Worm (Caenorhabditis elegans) whole organism, L4 larva: ENCODE measurements around the gene C47E8.4.

Experiments used
- D1046.2 ChIP-seq: fragments of 200-800 bp; sonication (Bioruptor generic); IDR thresholded peaks from 2 replicates; pipeline ENCODE4 v1.3.6; 2022; ENCODE audit warnings: missing genetic modification characterization, missing compliant biosample characterization
- F26F4.8 ChIP-seq: fragments of 200-800 bp; sonication (Bioruptor generic); conservative IDR thresholded peaks from 2 replicates; pipeline ENCODE4 v1.3.6; 2022; ENCODE audit warnings: missing genetic modification characterization, missing compliant biosample characterization
- F44E2.7 ChIP-seq: fragments of 200-800 bp; sonication (Bioruptor generic); IDR thresholded peaks from 2 replicates; pipeline ENCODE4 v2.1.2; 2022; ENCODE audit warnings: missing genetic modification characterization, missing compliant biosample characterization
- F49E8.2 ChIP-seq: sonication (generic microtip); optimal IDR thresholded peaks from 2 replicates; lab custom pipeline; 2016; ENCODE audit warnings: missing compliant biosample characterization, mild to moderate bottlenecking, missing genetic modification characterization, borderline replicate concordance
- T20F7.1 ChIP-seq: fragments of 200-800 bp; sonication (Bioruptor generic); optimal IDR thresholded peaks from 2 replicates; lab custom pipeline; 2018; ENCODE audit warnings: mild to moderate bottlenecking, missing genetic modification characterization, missing compliant biosample characterization
- Y5F2A.4 ChIP-seq: fragments of 200-800 bp; sonication (Bioruptor generic); optimal IDR thresholded peaks from 2 replicates; lab custom pipeline; 2018; ENCODE audit warnings: mild to moderate bottlenecking, missing genetic modification characterization, missing compliant biosample characterization
- ZK546.5 ChIP-seq, 2 experiments: sonication (generic microtip); optimal IDR thresholded peaks; 2 replicates each; lab custom pipeline; 2017; ENCODE audit warnings: missing biosample characterization in 2 of 2, missing genetic modification characterization in 2 of 2
- aha-1 ChIP-seq: fragments of 150-350 bp; peaks from one replicate; lab custom pipeline; 2014; ENCODE audit warnings: missing biosample characterization, missing genetic modification characterization
- aly-2 ChIP-seq: sonication (generic microtip); optimal IDR thresholded peaks from 2 replicates; lab custom pipeline; 2018; ENCODE audit warnings: missing biosample characterization, missing genetic modification characterization
- ama-1 ChIP-seq: fragments of 150-350 bp; optimal IDR thresholded peaks from 2 replicates; lab custom pipeline; 2014; ENCODE audit warnings: inconsistent platforms, mixed read lengths
- arid-1 ChIP-seq: fragments of 200-800 bp; sonication (Bioruptor generic); conservative IDR thresholded peaks from 2 replicates; pipeline ENCODE4 v1.3.6; 2022; ENCODE audit warnings: missing genetic modification reagents, missing genetic modification characterization, missing compliant biosample characterization
- ceh-32 ChIP-seq: sonication (generic microtip); optimal IDR thresholded peaks from 2 replicates; lab custom pipeline; 2016; ENCODE audit warnings: mild to moderate bottlenecking, missing genetic modification characterization, missing compliant biosample characterization; ENCODE audit not compliant: poor library complexity
- ces-1 ChIP-seq: fragments of 150-350 bp; sonication (generic microtip); optimal IDR thresholded peaks from 4 replicates; lab custom pipeline; 2014; ENCODE audit warnings: missing biosample characterization, missing genetic modification reagents, missing genetic modification characterization
- ctbp-1 ChIP-seq: fragments of 200-800 bp; sonication (Bioruptor generic); IDR thresholded peaks from 2 replicates; pipeline ENCODE4 v1.3.6; 2022; ENCODE audit warnings: missing genetic modification reagents, missing genetic modification characterization, missing compliant biosample characterization
- daf-12 ChIP-seq: fragments of 150-350 bp; optimal IDR thresholded peaks from 2 replicates; lab custom pipeline; 2014; ENCODE audit warnings: missing biosample characterization, missing genetic modification reagents, missing genetic modification characterization
- dmd-6 ChIP-seq: fragments of 200-800 bp; sonication (Bioruptor generic); IDR thresholded peaks from 2 replicates; pipeline ENCODE4 v1.3.6; 2022; ENCODE audit warnings: missing genetic modification reagents, missing genetic modification characterization, missing compliant biosample characterization
- dmd-8 ChIP-seq: fragments of 200-800 bp; sonication (Bioruptor generic); IDR thresholded peaks from 2 replicates; pipeline ENCODE4 v1.3.6; 2022; ENCODE audit warnings: missing genetic modification characterization, missing compliant biosample characterization
- dve-1 ChIP-seq: sonication (generic microtip); optimal IDR thresholded peaks from 2 replicates; lab custom pipeline; 2017; ENCODE audit warnings: antibody characterized with exemption, mild to moderate bottlenecking, missing genetic modification characterization, missing compliant biosample characterization; ENCODE audit not compliant: insufficient read depth
- egl-27 ChIP-seq: sonication (generic microtip); optimal IDR thresholded peaks from 3 replicates; lab custom pipeline; 2017; ENCODE audit warnings: missing biosample characterization, missing genetic modification reagents, missing genetic modification characterization
- egl-43 ChIP-seq: fragments of 200-800 bp; sonication (Bioruptor generic); IDR thresholded peaks from 2 replicates; pipeline ENCODE4 v1.3.6; 2022; ENCODE audit warnings: missing genetic modification reagents, missing genetic modification characterization, missing compliant biosample characterization
- hif-1 ChIP-seq, 2 experiments: sonication (generic microtip); optimal IDR thresholded peaks; 2 replicates each; lab custom pipeline; 2016 to 2017; ENCODE audit warnings: missing compliant biosample characterization in 2 of 2, missing genetic modification characterization in 2 of 2, missing genetic modification reagents in 2 of 2, missing genotype in 2 of 2, mild to moderate bottlenecking in 1 of 2
- hlh-11 ChIP-seq: fragments of 200-800 bp; sonication (Bioruptor generic); optimal IDR thresholded peaks from 2 replicates; lab custom pipeline; 2018; ENCODE audit warnings: mild to moderate bottlenecking, missing genetic modification characterization, missing compliant biosample characterization
- hlh-30 ChIP-seq: sonication (generic microtip); optimal IDR thresholded peaks from 2 replicates; lab custom pipeline; 2017; ENCODE audit warnings: antibody characterized with exemption, mild to moderate bottlenecking, missing genetic modification characterization, missing compliant biosample characterization; ENCODE audit not compliant: insufficient read depth
- hmg-1.1 ChIP-seq: fragments of 200-800 bp; sonication (Bioruptor generic); IDR thresholded peaks from 2 replicates; pipeline ENCODE4 v1.3.6; 2022; ENCODE audit warnings: missing genetic modification reagents, missing genetic modification characterization, missing compliant biosample characterization
- lim-7 ChIP-seq: fragments of 200-800 bp; sonication (Bioruptor generic); IDR thresholded peaks from 2 replicates; pipeline ENCODE4 v1.3.6; 2022; ENCODE audit warnings: missing genetic modification characterization, missing compliant biosample characterization
- lin-1 ChIP-seq: fragments of 200-800 bp; sonication (Bioruptor generic); IDR thresholded peaks from 2 replicates; pipeline ENCODE4 v1.3.6; 2022; ENCODE audit warnings: missing genetic modification reagents, missing genetic modification characterization, missing compliant biosample characterization
- lin-13 ChIP-seq: fragments of 150-350 bp; optimal IDR thresholded peaks from 2 replicates; lab custom pipeline; 2014; ENCODE audit warnings: missing biosample characterization, missing genetic modification reagents, missing genetic modification characterization
- lin-15B ChIP-seq: fragments of 150-350 bp; sonication (generic microtip); optimal IDR thresholded peaks from 3 replicates; lab custom pipeline; 2014; ENCODE audit warnings: missing biosample characterization, missing genetic modification characterization
- lin-38 ChIP-seq: fragments of 200-800 bp; sonication (Bioruptor generic); IDR thresholded peaks from 2 replicates; pipeline ENCODE4 v1.3.6; 2022; ENCODE audit warnings: missing genetic modification reagents, missing genetic modification characterization, missing compliant biosample characterization
- madf-5 ChIP-seq, 2 experiments: fragments of 200-800 bp; sonication (Bioruptor generic); IDR thresholded peaks; 2 replicates each; pipeline ENCODE4 v1.3.6; 2022; ENCODE audit warnings: missing compliant biosample characterization in 2 of 2, missing genetic modification characterization in 2 of 2
- madf-9 ChIP-seq: fragments of 200-800 bp; sonication (Bioruptor generic); conservative IDR thresholded peaks from 2 replicates; pipeline ENCODE4 v1.3.6; 2022; ENCODE audit warnings: missing genetic modification reagents, missing genetic modification characterization, missing compliant biosample characterization
- mdl-1 ChIP-seq, 2 experiments: fragments of 150-350 bp in 1 of 2; sonication (generic microtip) in 1 of 2; optimal IDR thresholded peaks; 2 replicates each; lab custom pipeline; 2014 to 2017; ENCODE audit warnings: missing biosample characterization in 2 of 2, missing genetic modification characterization in 2 of 2
- mdt-29 ChIP-seq: fragments of 200-800 bp; sonication (Bioruptor generic); IDR thresholded peaks from 2 replicates; pipeline ENCODE4 v1.3.6; 2022; ENCODE audit warnings: missing genetic modification reagents, missing genetic modification characterization, missing compliant biosample characterization
- mes-2 ChIP-seq: sonication (generic microtip); optimal IDR thresholded peaks from 2 replicates; lab custom pipeline; 2016; ENCODE audit warnings: missing genotype, mild to moderate bottlenecking, missing genetic modification characterization, missing compliant biosample characterization; ENCODE audit not compliant: poor library complexity, severe bottlenecking
- mxl-2 ChIP-seq: fragments of 200-800 bp; sonication (Bioruptor generic); conservative IDR thresholded peaks from 2 replicates; pipeline ENCODE4 v1.3.6; 2022; ENCODE audit warnings: missing genetic modification reagents, missing genetic modification characterization, missing compliant biosample characterization
- nhr-102 ChIP-seq: sonication (generic microtip); optimal IDR thresholded peaks from 2 replicates; lab custom pipeline; 2016; ENCODE audit warnings: mild to moderate bottlenecking, missing genetic modification characterization, moderate library complexity, missing compliant biosample characterization
- nhr-11 ChIP-seq: fragments of 150-350 bp; optimal IDR thresholded peaks from 2 replicates; lab custom pipeline; 2014; ENCODE audit warnings: missing biosample characterization, missing genetic modification characterization
- nhr-237 ChIP-seq: sonication (generic microtip); optimal IDR thresholded peaks from 2 replicates; lab custom pipeline; 2017; ENCODE audit warnings: missing biosample characterization, missing genetic modification characterization
- nhr-28 ChIP-seq: fragments of 150-350 bp; optimal IDR thresholded peaks from 2 replicates; lab custom pipeline; 2014; ENCODE audit warnings: missing biosample characterization, missing genetic modification characterization
- nhr-42 ChIP-seq: fragments of 200-800 bp; sonication (Bioruptor generic); IDR thresholded peaks from 2 replicates; pipeline ENCODE4 v1.3.6; 2022; ENCODE audit warnings: missing genetic modification characterization, missing compliant biosample characterization
- nhr-48 ChIP-seq: sonication (generic microtip); optimal IDR thresholded peaks from 2 replicates; lab custom pipeline; 2016; ENCODE audit warnings: mild to moderate bottlenecking, missing genetic modification characterization, missing compliant biosample characterization
- nhr-6 ChIP-seq: fragments of 150-350 bp; optimal IDR thresholded peaks from 2 replicates; lab custom pipeline; 2014; ENCODE audit warnings: missing biosample characterization, missing genetic modification characterization
- pha-4 ChIP-seq, 2 experiments: fragments of 150-350 bp in 1 of 2; fragments of 200-800 bp in 1 of 2; sonication (Bioruptor generic) in 1 of 2; IDR thresholded peaks in 1 of 2; optimal IDR thresholded peaks in 1 of 2; 2 replicates each; pipeline versions ENCODE4 v1.3.6 to Lab custom; 2014 to 2022; ENCODE audit warnings: missing genetic modification characterization in 2 of 2, missing genetic modification reagents in 2 of 2, missing biosample characterization in 1 of 2, missing compliant biosample characterization in 1 of 2
- pqm-1 ChIP-seq: sonication (generic microtip); optimal IDR thresholded peaks from 2 replicates; lab custom pipeline; 2017; ENCODE audit warnings: missing biosample characterization, missing genetic modification characterization
- snpc-1.2 ChIP-seq: fragments of 200-800 bp; sonication (Bioruptor generic); IDR thresholded peaks from 2 replicates; pipeline ENCODE4 v1.3.6; 2022; ENCODE audit warnings: missing genetic modification reagents, missing genetic modification characterization, missing compliant biosample characterization
- snpc-4 ChIP-seq: fragments of 150-350 bp; optimal IDR thresholded peaks from 2 replicates; lab custom pipeline; 2014; ENCODE audit warnings: missing biosample characterization, missing genetic modification characterization
- tra-1 ChIP-seq: fragments of 200-800 bp; sonication (Bioruptor generic); IDR thresholded peaks from 2 replicates; pipeline ENCODE4 v1.3.6; 2022; ENCODE audit warnings: missing genetic modification reagents, missing genetic modification characterization, missing compliant biosample characterization
- unc-130 ChIP-seq: sonication (generic microtip); optimal IDR thresholded peaks from 2 replicates; lab custom pipeline; 2016; ENCODE audit warnings: missing genetic modification reagents, missing genetic modification characterization, missing compliant biosample characterization
- zip-2 ChIP-seq: fragments of 150-350 bp; optimal IDR thresholded peaks from 2 replicates; lab custom pipeline; 2014; ENCODE audit warnings: missing biosample characterization, missing genetic modification characterization

C47E8.4 gene

ce11 chrV:14688097-14688912, 3.0 kb upstream of the C47E8.4 start, which contains the start of gene C47E8.11 (continued):
- peak; percentile 50 for TF ChIP-seq snpc-1.2 (GFP tag; lab: Robert Waterston, UW)
- TF ChIP-seq ceh-32 (tag; lab: Kevin White, UChicago) = no peak
- no peak for TF ChIP-seq pqm-1 (tag; lab: Kevin White, UChicago)
- no peak for TF ChIP-seq egl-43 (GFP tag; lab: Robert Waterston, UW)
- no peak for TF ChIP-seq nhr-42 (GFP tag; lab: Robert Waterston, UW)
- no peak for TF ChIP-seq Y5F2A.4 (GFP tag; lab: Kevin White, UChicago)
- TF ChIP-seq hif-1 (tag; optimal IDR thresholded peaks at IDR 0.05; lab: Kevin White, UChicago) = no peak
- peak; percentile 48; the same call in 1 of the 2 replicates for TF ChIP-seq F26F4.8 (GFP tag; lab: Robert Waterston, UW)
- peak; percentile 98 for TF ChIP-seq aha-1 (tag; lab: Kevin White, UChicago)
- TF ChIP-seq madf-5 (GFP tag; IDR thresholded peaks at IDR 0.05; lab: Robert Waterston, UW) = no peak
- TF ChIP-seq mdl-1 (tag; optimal IDR thresholded peaks at IDR 0.05; lab: Kevin White, UChicago) = no peak
- TF ChIP-seq dmd-6 = no peak; the same call in 1 of the 2 replicates
- TF ChIP-seq nhr-28 = no peak
- TF ChIP-seq F49E8.2 = peak; percentile 68
- no peak for TF ChIP-seq tra-1
- peak; percentile 65 for TF ChIP-seq lim-7 (GFP tag; lab: Robert Waterston, UW)
- TF ChIP-seq D1046.2 (GFP tag; lab: Robert Waterston, UW) = no peak
- no peak for TF ChIP-seq mes-2 (tag; lab: Kevin White, UChicago)
- TF ChIP-seq nhr-11 = no peak
- TF ChIP-seq madf-9 (GFP tag; lab: Robert Waterston, UW) = peak; percentile 2; the same call in 1 of the 2 replicates
- peak; percentile 92 for TF ChIP-seq nhr-6
- TF ChIP-seq mxl-2 (GFP tag; lab: Robert Waterston, UW) = no peak
- peak; percentile 45 for TF ChIP-seq nhr-102 (tag; lab: Kevin White, UChicago)
- peak; percentile 64 for TF ChIP-seq T20F7.1
- peak; percentile 39 for TF ChIP-seq hmg-1.1 (GFP tag; lab: Robert Waterston, UW)
- peak; percentile 11; the same call in 1 of the 2 replicates for TF ChIP-seq ctbp-1 (GFP tag; lab: Robert Waterston, UW)
- peak; percentile 13 for TF ChIP-seq nhr-48 (tag; lab: Kevin White, UChicago)
- no peak for TF ChIP-seq mdt-29 (GFP tag; lab: Robert Waterston, UW)
- peak; percentile 51 for TF ChIP-seq pha-4 (GFP tag; IDR thresholded peaks at IDR 0.05; lab: Robert Waterston, UW)
- peak; percentile 67 for TF ChIP-seq pha-4 (tag; optimal IDR thresholded peaks at IDR 0.05; lab: Kevin White, UChicago)
- no peak for TF ChIP-seq lin-1 (GFP tag; lab: Robert Waterston, UW)
- peak; percentile 71 for TF ChIP-seq ama-1
- no peak for TF ChIP-seq egl-27 (tag; lab: Kevin White, UChicago)
- TF ChIP-seq unc-130 (GFP tag; lab: Kevin White, UChicago) = no peak
- no peak for TF ChIP-seq daf-12 (tag; lab: Kevin White, UChicago)
- peak; percentile 91 for TF ChIP-seq lin-13 (GFP tag; lab: Kevin White, UChicago)
- no peak for TF ChIP-seq ces-1 (GFP tag; lab: Kevin White, UChicago)
- peak; percentile 65 for TF ChIP-seq dve-1 (tag; lab: Kevin White, UChicago)
- peak; percentile 58 for TF ChIP-seq hlh-11 (tag; lab: Kevin White, UChicago)
- peak; percentile 100 for TF ChIP-seq aly-2 (tag; lab: Kevin White, UChicago)
- no peak for TF ChIP-seq zip-2 (tag; lab: Kevin White, UChicago)
- no peak for TF ChIP-seq nhr-237 (tag; lab: Kevin White, UChicago)
- peak; percentile 72 for TF ChIP-seq lin-38 (GFP tag; lab: Robert Waterston, UW)
- no peak; the same call in 1 of the 2 replicates for TF ChIP-seq dmd-8 (GFP tag; lab: Robert Waterston, UW)
- TF ChIP-seq snpc-4 (tag; lab: Kevin White, UChicago) = no peak
- TF ChIP-seq ZK546.5 (tag; optimal IDR thresholded peaks at IDR 0.05; lab: Kevin White, UChicago) = no peak
- TF ChIP-seq F44E2.7 (GFP tag; lab: Robert Waterston, UW) = no peak
- TF ChIP-seq hlh-30 (tag; lab: Kevin White, UChicago) = no peak
- peak; percentile 44; the same call in 1 of the 2 replicates for TF ChIP-seq arid-1 (GFP tag; lab: Robert Waterston, UW)
- no peak for TF ChIP-seq lin-15B
